Fruit fly (Drosophila melanogaster): ENCODE data around the gene CG31560.

Gene CG31560

dm6 chr3R:6301257-6301839 is 8.4 kb upstream of the CG31560 start, which contains the start of gene Osi15:
Osi15 (plus strand) TSS chr3R:6301804.
- no peak for TF ChIP-seq ttk (optimal IDR thresholded peaks at IDR 0.05)
- no peak for TF ChIP-seq psq (optimal IDR thresholded peaks at IDR 0.05)
- no peak for TF ChIP-seq h (optimal IDR thresholded peaks at IDR 0.05)
- no peak for TF ChIP-seq Myc (optimal IDR thresholded peaks at IDR 0.05)
- no peak for TF ChIP-seq insv (optimal IDR thresholded peaks at IDR 0.05)
- TF ChIP-seq Sin3A (optimal IDR thresholded peaks at IDR 0.05): no peak

dm6 chr3R:6303738-6304137 is 6.0 kb upstream of the CG31560 start, which contains the start of gene CG46396:
CG46396 (plus strand) TSS chr3R:6304038.
- TF ChIP-seq Myc (optimal IDR thresholded peaks at IDR 0.05) (no peak), Sin3A (optimal IDR thresholded peaks at IDR 0.05) (no peak), ttk (optimal IDR thresholded peaks at IDR 0.05) (no peak), insv (optimal IDR thresholded peaks at IDR 0.05) (no peak), psq (optimal IDR thresholded peaks at IDR 0.05) (no peak)

- TF ChIP-seq Sin3A (optimal IDR thresholded peaks at IDR 0.05) (no peak), psq (optimal IDR thresholded peaks at IDR 0.05) (no peak), Myc (optimal IDR thresholded peaks at IDR 0.05) (no peak), insv (optimal IDR thresholded peaks at IDR 0.05) (no peak), ttk (optimal IDR thresholded peaks at IDR 0.05) (no peak), h (optimal IDR thresholded peaks at IDR 0.05) (no peak)
Measured at dm6 chr3R:6304947-6305346, 4.8 kb upstream of the CG31560 start, which contains the start of gene Osi16. Osi16 (plus strand) TSS chr3R:6305247.

- TF ChIP-seq insv (optimal IDR thresholded peaks at IDR 0.05) (no peak), h (optimal IDR thresholded peaks at IDR 0.05) (no peak), Myc (optimal IDR thresholded peaks at IDR 0.05) (no peak), Sin3A (optimal IDR thresholded peaks at IDR 0.05) (no peak), psq (optimal IDR thresholded peaks at IDR 0.05) (no peak), ttk (optimal IDR thresholded peaks at IDR 0.05) (no peak)
Measured at dm6 chr3R:6306584-6306983, 3.2 kb upstream of the CG31560 start, which contains the start of gene CG46026. CG46026 (plus strand) TSS chr3R:6306884.

- TF ChIP-seq ttk (optimal IDR thresholded peaks at IDR 0.05) (no peak), Sin3A (optimal IDR thresholded peaks at IDR 0.05) (no peak), Myc (optimal IDR thresholded peaks at IDR 0.05) (no peak), insv (optimal IDR thresholded peaks at IDR 0.05) (no peak), h (optimal IDR thresholded peaks at IDR 0.05) (no peak), psq (optimal IDR thresholded peaks at IDR 0.05) (no peak)
Measured at dm6 chr3R:6311641-6312259, 2.0 kb downstream of the CG31560 start, which contains the start of gene Osi17. Osi17 (plus strand) TSS chr3R:6311772.

- TF ChIP-seq h (optimal IDR thresholded peaks at IDR 0.05): no peak
- TF ChIP-seq ttk (optimal IDR thresholded peaks at IDR 0.05): no peak
- no peak for TF ChIP-seq insv (optimal IDR thresholded peaks at IDR 0.05)
- no peak for TF ChIP-seq Sin3A (optimal IDR thresholded peaks at IDR 0.05)
- no peak for TF ChIP-seq Myc (optimal IDR thresholded peaks at IDR 0.05)
Measured at dm6 chr3R:6315078-6315477, 5.3 kb downstream of the CG31560 start.

- TF ChIP-seq psq (optimal IDR thresholded peaks at IDR 0.05) (no peak), ttk (optimal IDR thresholded peaks at IDR 0.05) (no peak), Myc (optimal IDR thresholded peaks at IDR 0.05) (no peak)
Measured at dm6 chr3R:6329774-6330298, 20.1 kb downstream of the CG31560 start, which contains the start of gene Osi18. Osi18 (plus strand) TSS chr3R:6330248.

- TF ChIP-seq insv (optimal IDR thresholded peaks at IDR 0.05) (no peak), ttk (optimal IDR thresholded peaks at IDR 0.05) (no peak), Myc (optimal IDR thresholded peaks at IDR 0.05) (no peak), psq (optimal IDR thresholded peaks at IDR 0.05) (no peak), h (optimal IDR thresholded peaks at IDR 0.05) (no peak), Sin3A (optimal IDR thresholded peaks at IDR 0.05) (no peak)
Measured at dm6 chr3R:6334906-6335433, 25.2 kb downstream of the CG31560 start, which contains the start of gene Osi19. Osi19 (plus strand) TSS chr3R:6335362.

- TF ChIP-seq psq (optimal IDR thresholded peaks at IDR 0.05) (no peak), h (optimal IDR thresholded peaks at IDR 0.05) (no peak), Sin3A (optimal IDR thresholded peaks at IDR 0.05) (no peak), insv (optimal IDR thresholded peaks at IDR 0.05) (no peak), Myc (optimal IDR thresholded peaks at IDR 0.05) (no peak), ttk (optimal IDR thresholded peaks at IDR 0.05) (no peak)
Measured at dm6 chr3R:6337397-6337796, 27.6 kb downstream of the CG31560 start.

- TF ChIP-seq insv (optimal IDR thresholded peaks at IDR 0.05) (no peak), h (optimal IDR thresholded peaks at IDR 0.05) (no peak), Myc (optimal IDR thresholded peaks at IDR 0.05) (no peak), ttk (optimal IDR thresholded peaks at IDR 0.05) (no peak), Sin3A (optimal IDR thresholded peaks at IDR 0.05) (no peak), psq (optimal IDR thresholded peaks at IDR 0.05) (no peak)
Measured at dm6 chr3R:6339795-6340194, 30.0 kb downstream of the CG31560 start, which contains the start of gene Osi20. Osi20 (plus strand) TSS chr3R:6340095.

dm6 chr3R:6341668-6342067 is 31.9 kb downstream of the CG31560 start, which contains the start of gene CG17917:
CG17917 (plus strand) TSS chr3R:6341968.
- no peak for TF ChIP-seq Myc (optimal IDR thresholded peaks at IDR 0.05)
- no peak for TF ChIP-seq Sin3A (optimal IDR thresholded peaks at IDR 0.05)
- TF ChIP-seq h (optimal IDR thresholded peaks at IDR 0.05): no peak
- no peak for TF ChIP-seq psq (optimal IDR thresholded peaks at IDR 0.05)
- no peak for TF ChIP-seq ttk (optimal IDR thresholded peaks at IDR 0.05)
- TF ChIP-seq insv (optimal IDR thresholded peaks at IDR 0.05): no peak

dm6 chr3R:6342702-6343101 is 32.9 kb downstream of the CG31560 start, which contains the start of gene CG10298:
CG10298 (plus strand) TSS chr3R:6343002.
- TF ChIP-seq Myc (optimal IDR thresholded peaks at IDR 0.05) (no peak), insv (optimal IDR thresholded peaks at IDR 0.05) (no peak), Sin3A (optimal IDR thresholded peaks at IDR 0.05) (no peak), psq (optimal IDR thresholded peaks at IDR 0.05) (no peak), h (optimal IDR thresholded peaks at IDR 0.05) (no peak), ttk (optimal IDR thresholded peaks at IDR 0.05) (no peak)
